Fruit fly (Drosophila melanogaster) Kc167 (cell line): Measurements from ENCODE around the gene CG13965.

Experiments used
- Myc ChIP-seq: fragments of >200 bp; optimal IDR thresholded peaks from 2 replicates; lab custom pipeline; 2017; ENCODE audit warnings: missing external identifiers
- Sin3A ChIP-seq: fragments of >200 bp; optimal IDR thresholded peaks from 2 replicates; lab custom pipeline; 2018; ENCODE audit warnings: missing external identifiers
- h ChIP-seq: fragments of >200 bp; optimal IDR thresholded peaks from 3 replicates; lab custom pipeline; 2018; ENCODE audit warnings: missing external identifiers
- insv ChIP-seq: fragments of >200 bp; optimal IDR thresholded peaks from 3 replicates; lab custom pipeline; 2018; ENCODE audit warnings: missing external identifiers
- psq ChIP-seq: fragments of >200 bp; optimal IDR thresholded peaks from 2 replicates; lab custom pipeline; 2017; ENCODE audit warnings: missing external identifiers
- ttk ChIP-seq: sonication (Bioruptor generic); optimal IDR thresholded peaks from 2 replicates; lab custom pipeline; 2017; ENCODE audit warnings: missing external identifiers

Gene CG13965

dm6 chr2L:19960930-19961329 is 1.2 kb downstream of the CG13965 start, which contains the start of gene CG34051:
Gene CG34051 (minus strand): TSS chr2L:19961030.
- no peak for TF ChIP-seq insv (lab: Kevin White, UChicago)
- TF ChIP-seq psq (lab: Kevin White, UChicago), result no peak
- no peak for TF ChIP-seq Myc (lab: Kevin White, UChicago)
- TF ChIP-seq ttk, result no peak
- TF ChIP-seq Sin3A (lab: Kevin White, UChicago), result no peak
- TF ChIP-seq h (lab: Kevin White, UChicago), result no peak

dm6 chr2L:19958520-19959161 is 3.5 kb downstream of the CG13965 start, which contains the start of gene COX4:
Gene COX4 (plus strand): TSS chr2L:19958713.
- TF ChIP-seq psq (lab: Kevin White, UChicago), result no peak
- no peak for TF ChIP-seq Myc (lab: Kevin White, UChicago)
- no peak for TF ChIP-seq insv (lab: Kevin White, UChicago)
- TF ChIP-seq ttk, result no peak
- TF ChIP-seq h (lab: Kevin White, UChicago), result no peak
- TF ChIP-seq Sin3A (lab: Kevin White, UChicago), result no peak

- TF ChIP-seq ttk (no peak), insv (lab: Kevin White, UChicago) (no peak), Sin3A (lab: Kevin White, UChicago) (no peak), psq (lab: Kevin White, UChicago) (no peak), h (lab: Kevin White, UChicago) (no peak), Myc (lab: Kevin White, UChicago) (no peak)
Observed at dm6 chr2L:19952221-19952620, 9.9 kb downstream of the CG13965 start.

- TF ChIP-seq Myc (lab: Kevin White, UChicago) (no peak), insv (lab: Kevin White, UChicago) (no peak), Sin3A (lab: Kevin White, UChicago) (no peak), h (lab: Kevin White, UChicago) (no peak), ttk (no peak), psq (lab: Kevin White, UChicago) (no peak)
Observed at dm6 chr2L:19951543-19952163, 10.5 kb downstream of the CG13965 start.

- no peak for TF ChIP-seq h (lab: Kevin White, UChicago)
- TF ChIP-seq psq (lab: Kevin White, UChicago), result no peak
- no peak for TF ChIP-seq ttk
- TF ChIP-seq Myc (lab: Kevin White, UChicago), result no peak
- TF ChIP-seq insv (lab: Kevin White, UChicago), result no peak
- TF ChIP-seq Sin3A (lab: Kevin White, UChicago), result no peak
Observed at dm6 chr2L:19949600-19949999, 12.6 kb downstream of the CG13965 start.

dm6 chr2L:19947992-19948524 is 14.1 kb downstream of the CG13965 start:
- TF ChIP-seq insv (lab: Kevin White, UChicago) (no peak), Myc (lab: Kevin White, UChicago) (no peak), Sin3A (lab: Kevin White, UChicago) (no peak), psq (lab: Kevin White, UChicago) (no peak), h (lab: Kevin White, UChicago) (no peak), ttk (no peak)

- TF ChIP-seq insv (lab: Kevin White, UChicago), result no peak
- TF ChIP-seq psq (lab: Kevin White, UChicago), result no peak
- no peak for TF ChIP-seq ttk
Observed at dm6 chr2L:19944309-19945172, 17.6 kb downstream of the CG13965 start.

- TF ChIP-seq psq (lab: Kevin White, UChicago), result no peak
- no peak for TF ChIP-seq Sin3A (lab: Kevin White, UChicago)
- TF ChIP-seq ttk, result no peak
- no peak for TF ChIP-seq h (lab: Kevin White, UChicago)
- no peak for TF ChIP-seq insv (lab: Kevin White, UChicago)
- no peak for TF ChIP-seq Myc (lab: Kevin White, UChicago)
Observed at dm6 chr2L:19943112-19943511, 19.0 kb downstream of the CG13965 start.

- TF ChIP-seq Sin3A (lab: Kevin White, UChicago), result no peak
- TF ChIP-seq ttk, result no peak
- no peak for TF ChIP-seq insv (lab: Kevin White, UChicago)
- no peak for TF ChIP-seq psq (lab: Kevin White, UChicago)
- TF ChIP-seq Myc (lab: Kevin White, UChicago), result no peak
- TF ChIP-seq h (lab: Kevin White, UChicago), result no peak
Observed at dm6 chr2L:19942510-19942909, 19.6 kb downstream of the CG13965 start.

- no peak for TF ChIP-seq psq (lab: Kevin White, UChicago)
- TF ChIP-seq Myc (lab: Kevin White, UChicago), result no peak
- no peak for TF ChIP-seq h (lab: Kevin White, UChicago)
- no peak for TF ChIP-seq ttk
Observed at dm6 chr2L:19941352-19941851, 20.8 kb downstream of the CG13965 start.

- TF ChIP-seq Myc (lab: Kevin White, UChicago) (no peak), psq (lab: Kevin White, UChicago) (no peak), ttk (no peak), insv (lab: Kevin White, UChicago) (no peak), h (lab: Kevin White, UChicago) (no peak)
Observed at dm6 chr2L:19940036-19940435, 22.1 kb downstream of the CG13965 start.
